Worm (Caenorhabditis elegans): ENCODE measurements around the gene W04E12.5.

The W04E12.5 gene

DNA sequence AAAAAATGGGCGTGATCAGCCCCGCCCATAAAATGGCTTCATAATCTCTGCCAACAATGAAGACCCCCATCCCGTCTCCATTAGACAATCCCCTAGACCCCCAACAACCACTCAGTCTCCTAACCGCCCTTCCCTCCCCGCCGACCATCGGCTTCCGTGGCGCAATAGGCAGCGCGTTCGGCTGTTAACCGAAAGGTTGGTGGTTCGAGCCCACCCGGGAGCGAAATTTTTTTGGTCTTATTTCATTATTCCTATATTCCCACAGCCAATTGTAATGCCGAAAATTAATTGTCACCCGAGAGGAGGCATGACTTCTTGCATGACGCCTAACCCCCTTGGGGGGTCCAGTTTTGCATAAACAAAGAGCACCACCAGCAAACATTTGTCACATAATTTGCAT, 23.1 kb upstream of the W04E12.5 start:
- TF ChIP-seq daf-12 (tag; optimal IDR thresholded peaks at IDR 0.05) (no peak), aly-2 (tag; optimal IDR thresholded peaks at IDR 0.05) (no peak), elt-1 (tag; optimal IDR thresholded peaks at IDR 0.05) (no peak), ceh-9 (tag; optimal IDR thresholded peaks at IDR 0.05) (no peak), fkh-10 (GFP tag; optimal IDR thresholded peaks at IDR 0.05) (no peak), hmg-11 (tag; optimal IDR thresholded peaks at IDR 0.05) (peak; percentile 81), elt-2 (tag; optimal IDR thresholded peaks at IDR 0.05) (peak; percentile 17), eor-1 (tag; optimal IDR thresholded peaks at IDR 0.05) (no peak), unc-62 (GFP tag; optimal IDR thresholded peaks at IDR 0.05) (no peak), ztf-11 (tag; optimal IDR thresholded peaks at IDR 0.05) (no peak), skn-1 (tag; optimal IDR thresholded peaks at IDR 0.05) (no peak), elt-3 (tag; optimal IDR thresholded peaks at IDR 0.05) (no peak), pqm-1 (tag; optimal IDR thresholded peaks at IDR 0.05) (no peak), lin-15B (tag; optimal IDR thresholded peaks at IDR 0.05) (no peak), nhr-77 (tag; optimal IDR thresholded peaks at IDR 0.05) (no peak), snpc-4 (tag; optimal IDR thresholded peaks at IDR 0.05) (no peak), R02D3.7 (tag; optimal IDR thresholded peaks at IDR 0.05) (no peak), nhr-11 (tag; optimal IDR thresholded peaks at IDR 0.05) (no peak), egl-27 (tag; optimal IDR thresholded peaks at IDR 0.05) (no peak), unc-39 (tag; optimal IDR thresholded peaks at IDR 0.05) (no peak), ZK546.5 (tag; optimal IDR thresholded peaks at IDR 0.05) (no peak), nhr-12 (tag; optimal IDR thresholded peaks at IDR 0.05) (no peak), fos-1 (tag; optimal IDR thresholded peaks at IDR 0.05) (no peak), nhr-76 (tag; optimal IDR thresholded peaks at IDR 0.05) (no peak), ztf-4 (tag; optimal IDR thresholded peaks at IDR 0.05) (no peak), sea-2 (GFP tag; optimal IDR thresholded peaks at IDR 0.05) (no peak), ceh-82 (tag; optimal IDR thresholded peaks at IDR 0.05) (no peak), nfya-1 (tag; optimal IDR thresholded peaks at IDR 0.05; ENCODE audit: insufficient read depth) (peak; percentile 17), ama-1 (optimal IDR thresholded peaks at IDR 0.05) (no peak), nhr-23 (tag; optimal IDR thresholded peaks at IDR 0.05) (no peak), nhr-25 (tag; optimal IDR thresholded peaks at IDR 0.05) (peak; percentile 1), ceh-16 (tag; optimal IDR thresholded peaks at IDR 0.05) (no peak), pha-4 (tag; optimal IDR thresholded peaks at IDR 0.05) (peak; percentile 7), lsy-12 (tag; optimal IDR thresholded peaks at IDR 0.05) (no peak), lin-39 (tag; optimal IDR thresholded peaks at IDR 0.05) (peak; percentile 53), ceh-28 (tag; optimal IDR thresholded peaks at IDR 0.05) (no peak), zag-1 (tag; optimal IDR thresholded peaks at IDR 0.05) (no peak), nhr-67 (tag; optimal IDR thresholded peaks at IDR 0.05) (no peak), nhr-237 (tag; optimal IDR thresholded peaks at IDR 0.05) (no peak), fkh-2 (tag; optimal IDR thresholded peaks at IDR 0.05) (no peak), nhr-43 (tag; optimal IDR thresholded peaks at IDR 0.05; ENCODE audit: poor library complexity, severe bottlenecking) (no peak), egl-5 (tag; optimal IDR thresholded peaks at IDR 0.05) (no peak), tbx-2 (tag; optimal IDR thresholded peaks at IDR 0.05) (no peak), jun-1 (tag; optimal IDR thresholded peaks at IDR 0.05) (no peak), nhr-28 (tag; optimal IDR thresholded peaks at IDR 0.05) (no peak), mml-1 (tag; optimal IDR thresholded peaks at IDR 0.05) (no peak), mdl-1 (tag; optimal IDR thresholded peaks at IDR 0.05) (no peak)

DNA sequence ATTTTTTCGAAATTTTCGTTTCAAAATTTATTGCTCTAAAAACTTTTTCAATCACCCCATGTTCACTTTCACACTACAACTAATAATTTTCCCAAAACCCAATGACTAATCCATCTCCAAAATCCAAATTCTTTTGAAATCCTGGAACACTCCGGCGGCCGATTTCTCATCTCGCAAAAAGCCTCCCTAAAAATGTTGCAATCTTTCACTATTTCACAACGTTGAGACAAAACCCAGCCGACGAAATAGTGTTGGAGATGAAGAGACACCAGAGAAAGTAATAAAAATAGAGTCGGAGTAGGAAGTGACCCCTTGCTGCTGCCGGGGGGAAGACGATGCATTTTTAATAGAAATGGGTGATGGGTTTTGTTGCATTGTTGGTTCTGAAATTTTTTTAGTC, 21.4 kb upstream of the W04E12.5 start:
- TF ChIP-seq nhr-76 (tag; optimal IDR thresholded peaks at IDR 0.05) (no peak), lsy-12 (tag; optimal IDR thresholded peaks at IDR 0.05) (no peak), lin-39 (tag; optimal IDR thresholded peaks at IDR 0.05) (no peak), nhr-25 (tag; optimal IDR thresholded peaks at IDR 0.05) (no peak), hmg-11 (tag; optimal IDR thresholded peaks at IDR 0.05) (peak; percentile 15)

All from whole organism, L3 larva.